Worm (Caenorhabditis elegans) whole organism, mixed stage, embryonic: ENCODE measurements around the gene npr-17.

Experiments used
- M03D4.4 ChIP-seq: sonication (generic microtip); optimal IDR thresholded peaks from 2 replicates; lab custom pipeline; 2017; ENCODE audit warnings: mild to moderate bottlenecking, missing genetic modification characterization, missing compliant biosample characterization
- bed-3 ChIP-seq: fragments of 200-800 bp; sonication (Bioruptor generic); optimal IDR thresholded peaks from 3 replicates; lab custom pipeline; 2018; ENCODE audit warnings: mild to moderate bottlenecking, missing genetic modification characterization, moderate library complexity, missing compliant biosample characterization
- blmp-1 ChIP-seq: fragments of 150-350 bp; optimal IDR thresholded peaks from 2 replicates; lab custom pipeline; 2014; ENCODE audit warnings: missing biosample characterization, missing genetic modification characterization
- ceh-39 ChIP-seq: fragments of 150-350 bp; optimal IDR thresholded peaks from 2 replicates; lab custom pipeline; 2014; ENCODE audit warnings: missing biosample characterization, missing genetic modification characterization
- ceh-83 ChIP-seq: fragments of 200-800 bp; sonication (Bioruptor generic); optimal IDR thresholded peaks from 2 replicates; lab custom pipeline; 2018; ENCODE audit warnings: mild to moderate bottlenecking, missing genetic modification characterization, missing compliant biosample characterization
- ces-1 ChIP-seq: fragments of 150-350 bp; optimal IDR thresholded peaks from 2 replicates; lab custom pipeline; 2014; ENCODE audit warnings: missing biosample characterization, missing genetic modification reagents, missing genetic modification characterization
- cnd-1 ChIP-seq: fragments of 200-800 bp; sonication (Bioruptor generic); optimal IDR thresholded peaks from 2 replicates; lab custom pipeline; 2018; ENCODE audit warnings: mild to moderate bottlenecking, missing genetic modification characterization, missing compliant biosample characterization
- drap-1 ChIP-seq: fragments of 200-800 bp; sonication (Bioruptor generic); optimal IDR thresholded peaks from 3 replicates; lab custom pipeline; 2018; ENCODE audit warnings: mild to moderate bottlenecking, missing genetic modification characterization, missing compliant biosample characterization
- elt-3 ChIP-seq: fragments of 150-350 bp; optimal IDR thresholded peaks from 2 replicates; lab custom pipeline; 2014; ENCODE audit warnings: missing biosample characterization, missing genetic modification characterization
- flh-1 ChIP-seq: fragments of 200-800 bp; sonication (Bioruptor generic); optimal IDR thresholded peaks from 2 replicates; lab custom pipeline; 2018; ENCODE audit warnings: mild to moderate bottlenecking, missing genetic modification characterization, moderate library complexity, missing compliant biosample characterization
- ham-2 ChIP-seq: fragments of 200-800 bp; sonication (Bioruptor generic); optimal IDR thresholded peaks from 2 replicates; lab custom pipeline; 2018; ENCODE audit warnings: mild to moderate bottlenecking, missing genetic modification characterization, missing compliant biosample characterization
- hlh-1 ChIP-seq: fragments of 150-350 bp; optimal IDR thresholded peaks from 2 replicates; lab custom pipeline; 2014; ENCODE audit warnings: missing biosample characterization, missing genetic modification reagents, missing genetic modification characterization
- lin-13 ChIP-seq: fragments of 150-350 bp; optimal IDR thresholded peaks from 2 replicates; lab custom pipeline; 2014; ENCODE audit warnings: missing biosample characterization, missing genetic modification characterization
- lin-32 ChIP-seq: fragments of 200-800 bp; sonication (Bioruptor generic); optimal IDR thresholded peaks from 2 replicates; lab custom pipeline; 2018; ENCODE audit warnings: mild to moderate bottlenecking, missing genetic modification characterization, missing compliant biosample characterization
- lsy-2 ChIP-seq: fragments of 150-350 bp; optimal IDR thresholded peaks from 2 replicates; lab custom pipeline; 2014; ENCODE audit warnings: missing biosample characterization, missing genetic modification characterization
- mab-5 ChIP-seq: fragments of 150-350 bp; optimal IDR thresholded peaks from 2 replicates; lab custom pipeline; 2014; ENCODE audit warnings: missing biosample characterization, missing genetic modification characterization
- mep-1 ChIP-seq: fragments of 150-350 bp; optimal IDR thresholded peaks from 2 replicates; lab custom pipeline; 2017; ENCODE audit warnings: missing biosample characterization, missing genetic modification reagents, missing genetic modification characterization, inconsistent platforms
- mls-2 ChIP-seq: sonication (generic microtip); optimal IDR thresholded peaks from 2 replicates; lab custom pipeline; 2016; ENCODE audit warnings: mild to moderate bottlenecking, missing genetic modification characterization, moderate library complexity, missing compliant biosample characterization
- nhr-2 ChIP-seq: fragments of 150-350 bp; optimal IDR thresholded peaks from 2 replicates; lab custom pipeline; 2014; ENCODE audit warnings: missing biosample characterization, missing genetic modification characterization
- nhr-237 ChIP-seq: fragments of 150-350 bp; optimal IDR thresholded peaks from 2 replicates; lab custom pipeline; 2014; ENCODE audit warnings: missing biosample characterization, missing genetic modification characterization
- nhr-28 ChIP-seq: fragments of 150-350 bp; optimal IDR thresholded peaks from 2 replicates; lab custom pipeline; 2014; ENCODE audit warnings: missing biosample characterization, missing genetic modification characterization
- nhr-76 ChIP-seq: sonication (generic microtip); optimal IDR thresholded peaks from 2 replicates; lab custom pipeline; 2017; ENCODE audit warnings: missing biosample characterization, missing genetic modification characterization
- pha-4 ChIP-seq: fragments of 150-350 bp; optimal IDR thresholded peaks from 2 replicates; lab custom pipeline; 2018; ENCODE audit warnings: missing biosample characterization, missing genetic modification reagents, missing genetic modification characterization
- sem-2 ChIP-seq: fragments of 200-800 bp; sonication (Bioruptor generic); optimal IDR thresholded peaks from 2 replicates; lab custom pipeline; 2018; ENCODE audit warnings: mild to moderate bottlenecking, missing genetic modification characterization, missing compliant biosample characterization
- snpc-4 ChIP-seq: fragments of 150-350 bp; optimal IDR thresholded peaks from 2 replicates; lab custom pipeline; 2014; ENCODE audit warnings: missing biosample characterization, missing genetic modification characterization
- sptf-1 ChIP-seq: sonication (generic microtip); optimal IDR thresholded peaks from 2 replicates; lab custom pipeline; 2017; ENCODE audit warnings: mild to moderate bottlenecking, missing genetic modification characterization, moderate library complexity, missing compliant biosample characterization
- tbx-8 ChIP-seq: fragments of 200-800 bp; sonication (Bioruptor generic); optimal IDR thresholded peaks from 2 replicates; lab custom pipeline; 2018; ENCODE audit warnings: mild to moderate bottlenecking, missing genetic modification characterization, moderate library complexity, missing compliant biosample characterization
- unc-120 ChIP-seq: sonication (generic microtip); optimal IDR thresholded peaks from 2 replicates; lab custom pipeline; 2017; ENCODE audit warnings: missing genetic modification characterization, missing compliant biosample characterization; ENCODE audit not compliant: poor library complexity, severe bottlenecking
- unc-39 ChIP-seq: fragments of 150-350 bp; optimal IDR thresholded peaks from 2 replicates; lab custom pipeline; 2014; ENCODE audit warnings: missing biosample characterization, missing genetic modification characterization
- zip-8 ChIP-seq: fragments of 150-350 bp; optimal IDR thresholded peaks from 2 replicates; lab custom pipeline; 2014; ENCODE audit warnings: missing biosample characterization, missing genetic modification characterization
- ztf-11 ChIP-seq: fragments of 150-350 bp; optimal IDR thresholded peaks from 2 replicates; lab custom pipeline; 2014; ENCODE audit warnings: missing biosample characterization, missing genetic modification characterization

The npr-17 gene

DNA sequence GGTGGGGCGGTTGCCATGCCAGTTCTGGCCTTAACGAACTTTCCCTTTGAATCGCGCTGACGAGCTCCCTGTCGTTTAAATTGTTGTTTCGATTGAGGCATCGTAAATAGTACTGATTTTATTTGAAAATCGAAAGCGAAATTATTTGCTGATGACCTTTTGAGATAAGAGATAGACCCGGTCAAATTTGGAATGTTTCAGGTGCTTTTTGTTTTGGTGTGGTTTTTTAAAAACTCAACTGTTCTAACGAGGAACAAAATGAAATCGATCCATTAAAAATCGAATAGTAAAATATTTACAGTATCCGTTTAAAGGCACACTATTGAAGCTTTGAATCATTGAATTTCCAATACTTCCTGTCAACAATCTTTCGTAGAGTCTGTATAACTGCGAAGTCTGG lies 46.5 kb upstream of the npr-17 start, which contains the start of gene K12H4.6:
K12H4.6 (minus strand) TSS at position 101 of the 400 bp plus-strand sequence.
- no peak for TF ChIP-seq M03D4.4 (tag; lab: Kevin White, UChicago)
- TF ChIP-seq unc-39 (tag; lab: Kevin White, UChicago): no peak
- TF ChIP-seq ces-1 (GFP tag; lab: Kevin White, UChicago): no peak
- TF ChIP-seq sptf-1 (tag; lab: Kevin White, UChicago): no peak
- no peak for TF ChIP-seq drap-1 (GFP tag; lab: Kevin White, UChicago)
- no peak for TF ChIP-seq nhr-237 (tag; lab: Kevin White, UChicago)
- TF ChIP-seq pha-4 (tag; lab: Kevin White, UChicago): no peak
- TF ChIP-seq hlh-1 (tag; lab: Kevin White, UChicago): no peak
- TF ChIP-seq snpc-4: no peak
- no peak for TF ChIP-seq lin-32 (GFP tag; lab: Kevin White, UChicago)
- TF ChIP-seq mls-2: no peak
- no peak for TF ChIP-seq nhr-2 (tag; lab: Kevin White, UChicago)
- no peak for TF ChIP-seq ham-2 (GFP tag; lab: Kevin White, UChicago)
- TF ChIP-seq lin-13 (tag; lab: Kevin White, UChicago): no peak

DNA sequence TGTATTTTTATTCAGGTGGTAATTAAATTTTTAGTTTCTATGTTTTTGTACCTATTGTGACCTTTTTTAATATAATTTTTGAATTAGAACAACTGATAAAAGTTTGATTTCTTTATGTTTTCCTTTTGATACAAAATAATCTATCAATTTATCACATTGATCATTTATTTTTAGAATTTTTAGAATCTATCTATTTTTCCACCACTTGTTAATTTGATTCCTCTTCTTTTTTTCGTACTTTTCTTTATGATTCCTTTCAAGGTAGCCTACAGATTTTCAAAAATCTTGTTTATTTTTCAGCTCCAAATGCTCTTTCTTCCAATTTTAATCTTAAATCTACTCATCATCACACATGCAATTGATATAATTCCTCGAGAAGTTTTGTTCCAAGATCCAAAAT lies 41.7 kb upstream of the npr-17 start, which contains the start of gene dpf-6:
dpf-6 (plus strand) TSS at position 301 of the 400 bp plus-strand sequence.
- TF ChIP-seq mab-5 (tag; lab: Kevin White, UChicago) (no peak), flh-1 (GFP tag; lab: Kevin White, UChicago) (no peak), mls-2 (no peak), sem-2 (GFP tag; lab: Kevin White, UChicago) (no peak), unc-120 (tag; lab: Kevin White, UChicago) (no peak), ztf-11 (tag; lab: Kevin White, UChicago) (no peak), lin-32 (GFP tag; lab: Kevin White, UChicago) (no peak), cnd-1 (tag; lab: Kevin White, UChicago) (no peak), mep-1 (tag; lab: Kevin White, UChicago) (no peak), zip-8 (tag; lab: Kevin White, UChicago) (no peak), ces-1 (GFP tag; lab: Kevin White, UChicago) (no peak), unc-39 (tag; lab: Kevin White, UChicago) (no peak), bed-3 (GFP tag; lab: Kevin White, UChicago) (no peak), pha-4 (tag; lab: Kevin White, UChicago) (no peak), tbx-8 (GFP tag; lab: Kevin White, UChicago) (no peak), M03D4.4 (tag; lab: Kevin White, UChicago) (no peak), nhr-76 (tag; lab: Kevin White, UChicago) (no peak), ceh-39 (tag; lab: Kevin White, UChicago) (no peak), lsy-2 (no peak)

DNA sequence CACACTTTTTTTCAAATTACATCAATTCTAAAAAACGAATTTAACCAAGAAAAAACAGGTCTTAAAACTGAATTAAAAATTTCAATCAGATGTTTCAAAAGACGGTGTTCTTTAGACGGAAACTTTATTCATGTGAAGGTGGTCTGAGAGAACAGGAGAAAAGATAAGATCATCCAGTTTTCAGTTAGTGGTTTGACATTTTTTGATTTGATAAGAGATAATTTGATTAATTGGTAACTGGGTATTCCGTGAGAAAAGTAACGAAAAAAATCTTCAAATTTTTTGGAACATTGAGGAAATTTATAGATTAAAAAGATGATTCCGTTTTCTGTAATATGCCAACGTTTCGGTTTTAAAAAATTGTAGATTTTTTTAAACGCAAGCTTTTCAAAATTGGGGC lies 40.2 kb upstream of the npr-17 start:
- TF ChIP-seq ceh-39 (tag; lab: Kevin White, UChicago) (no peak), lin-32 (GFP tag; lab: Kevin White, UChicago) (no peak), lsy-2 (no peak), lin-13 (tag; lab: Kevin White, UChicago) (no peak), mab-5 (tag; lab: Kevin White, UChicago) (no peak), ceh-83 (GFP tag; lab: Kevin White, UChicago) (no peak), mls-2 (no peak), elt-3 (tag; lab: Kevin White, UChicago) (no peak), blmp-1 (tag; lab: Kevin White, UChicago) (no peak), mep-1 (tag; lab: Kevin White, UChicago) (no peak), flh-1 (GFP tag; lab: Kevin White, UChicago) (no peak), snpc-4 (no peak)

DNA sequence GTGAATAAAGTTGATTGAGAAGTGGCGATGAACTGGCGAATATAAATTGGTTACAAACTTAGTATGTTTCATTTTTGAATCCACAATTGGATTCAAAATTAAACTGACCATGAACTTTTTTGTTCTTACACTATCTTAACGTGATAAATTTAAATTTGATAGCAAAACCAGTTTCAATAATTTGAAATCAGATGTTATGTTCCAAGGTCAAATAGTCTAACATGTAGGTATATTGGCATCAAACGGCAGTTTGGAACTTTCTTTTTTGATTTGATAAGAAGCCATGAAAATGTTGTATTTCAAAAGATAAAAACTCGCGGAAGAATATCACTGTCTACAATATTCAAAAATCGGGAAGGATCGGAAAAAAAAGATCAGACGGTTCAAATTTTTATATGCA lies 39.8 kb upstream of the npr-17 start:
- no peak for TF ChIP-seq lin-13 (tag; lab: Kevin White, UChicago)
- TF ChIP-seq bed-3 (GFP tag; lab: Kevin White, UChicago): no peak
- no peak for TF ChIP-seq lin-32 (GFP tag; lab: Kevin White, UChicago)
- TF ChIP-seq ztf-11 (tag; lab: Kevin White, UChicago): no peak
- no peak for TF ChIP-seq lsy-2
- TF ChIP-seq nhr-28 (tag; lab: Kevin White, UChicago): no peak
- no peak for TF ChIP-seq ces-1 (GFP tag; lab: Kevin White, UChicago)
- TF ChIP-seq nhr-2 (tag; lab: Kevin White, UChicago): no peak
- no peak for TF ChIP-seq M03D4.4 (tag; lab: Kevin White, UChicago)
